Worm (Caenorhabditis elegans): Measurements from ENCODE around the gene srx-26.
A peak's percentile ranks its signal among the peaks of the same experiment; 100 is the strongest.

Gene srx-26

ce11 chrV:2710192-2710591 is 42.7 kb downstream of the srx-26 start:
- TF ChIP-seq hpl-2 (GFP tag; optimal IDR thresholded peaks at IDR 0.05), result no peak
- TF ChIP-seq fkh-4 (tag; optimal IDR thresholded peaks at IDR 0.05; ENCODE audit: borderline replicate concordance), result no peak
- TF ChIP-seq fkh-10 (GFP tag; optimal IDR thresholded peaks at IDR 0.05), result no peak
- TF ChIP-seq sptf-1 (tag; optimal IDR thresholded peaks at IDR 0.05), result no peak
- no peak for TF ChIP-seq ets-5 (GFP tag; IDR thresholded peaks at IDR 0.05)
- TF ChIP-seq efl-3 (GFP tag; optimal IDR thresholded peaks at IDR 0.05), result no peak
- no peak for TF ChIP-seq grh-1 (GFP tag; IDR thresholded peaks at IDR 0.05)
- TF ChIP-seq nhr-20 (tag; optimal IDR thresholded peaks at IDR 0.05), result no peak
- no peak for TF ChIP-seq ceh-90 (tag; optimal IDR thresholded peaks at IDR 0.05)
- TF ChIP-seq lin-35 (GFP tag; optimal IDR thresholded peaks at IDR 0.05), result no peak
- TF ChIP-seq alr-1 (tag; optimal IDR thresholded peaks at IDR 0.05; ENCODE audit: borderline replicate concordance), result no peak

- TF ChIP-seq unc-62 (GFP tag; optimal IDR thresholded peaks at IDR 0.05) (no peak), efl-1 (optimal IDR thresholded peaks at IDR 0.05) (no peak), efl-1 (GFP tag; optimal IDR thresholded peaks at IDR 0.05 in 1 of 2) (peak in 1 of 2 experiments; percentile 71), ama-1 (optimal IDR thresholded peaks at IDR 0.05) (no peak)
These were observed 46.5 kb downstream of the srx-26 start for ce11 chrV:2706379-2706778.

ce11 chrV:2703299-2703698 is 49.6 kb downstream of the srx-26 start:
- TF ChIP-seq ztf-4 (tag; optimal IDR thresholded peaks at IDR 0.05), result no peak
- no peak for TF ChIP-seq lsy-2 (tag; optimal IDR thresholded peaks at IDR 0.05)
- no peak for TF ChIP-seq unc-62 (GFP tag; optimal IDR thresholded peaks at IDR 0.05)
- no peak for TF ChIP-seq snu-23 (GFP tag; optimal IDR thresholded peaks at IDR 0.05)
- TF ChIP-seq ceh-88 (GFP tag; IDR thresholded peaks at IDR 0.05), result no peak

- no peak for TF ChIP-seq nhr-84 (tag; optimal IDR thresholded peaks at IDR 0.05)
- no peak for TF ChIP-seq lin-13 (GFP tag; optimal IDR thresholded peaks at IDR 0.05)
- no peak for TF ChIP-seq tlp-1 (tag; optimal IDR thresholded peaks at IDR 0.05)
- TF ChIP-seq nhr-77 (tag; optimal IDR thresholded peaks at IDR 0.05), result no peak
- no peak for TF ChIP-seq snpc-4 (tag; optimal IDR thresholded peaks at IDR 0.05)
- TF ChIP-seq snu-23 (GFP tag; optimal IDR thresholded peaks at IDR 0.05), result no peak
- TF ChIP-seq irx-1 (tag; optimal IDR thresholded peaks at IDR 0.05), result no peak
- TF ChIP-seq dsc-1 (tag; optimal IDR thresholded peaks at IDR 0.05), result no peak
- no peak for TF ChIP-seq tbx-2 (tag; optimal IDR thresholded peaks at IDR 0.05)
- TF ChIP-seq nhr-90 (tag; optimal IDR thresholded peaks at IDR 0.05; ENCODE audit: poor library complexity), result no peak
- no peak for TF ChIP-seq C34B4.2 (tag; optimal IDR thresholded peaks at IDR 0.05)
- TF ChIP-seq efl-3 (GFP tag; optimal IDR thresholded peaks at IDR 0.05), result no peak
- TF ChIP-seq ama-1 (optimal IDR thresholded peaks at IDR 0.05), result no peak
- TF ChIP-seq nhr-11 (tag; optimal IDR thresholded peaks at IDR 0.05), result no peak
These were observed 50.0 kb downstream of the srx-26 start for ce11 chrV:2702883-2703282.
